Fruit fly (Drosophila melanogaster) S2 (cell line): ENCODE measurements around the gene CG14450.

Experiments used
- CG8478 ChIP-seq: fragments of >200 bp; optimal IDR thresholded peaks from 2 replicates; lab custom pipeline; 2018
- CTCF ChIP-seq, 2 experiments: fragments of >200 bp; optimal IDR thresholded peaks; 2 replicates each; lab custom pipeline; 2018

dm6 chr3L:22733607-22734006, 6.0 kb upstream of the CG14450 start:
- TF ChIP-seq CG8478 (lab: Kevin White, UChicago) (no peak), CTCF (optimal IDR thresholded peaks at IDR 0.05; lab: Kevin White, UChicago) (no peak)
